Worm (Caenorhabditis elegans) whole organism, late embryonic: ENCODE measurements around the gene wrb-1.

ENCODE experiments used
- C08G9.2 ChIP-seq: sonication (generic microtip); optimal IDR thresholded peaks from 2 replicates; lab custom pipeline; 2016; ENCODE audit warnings: mild to moderate bottlenecking, missing genetic modification characterization, moderate library complexity, missing compliant biosample characterization
- C38D4.7 ChIP-seq: fragments of 200-800 bp; sonication (Bioruptor generic); optimal IDR thresholded peaks from 2 replicates; lab custom pipeline; 2018; ENCODE audit warnings: mild to moderate bottlenecking, missing genetic modification characterization, moderate library complexity, missing compliant biosample characterization
- K09A11.1 ChIP-seq: sonication (generic microtip); optimal IDR thresholded peaks from 2 replicates; lab custom pipeline; 2017; ENCODE audit warnings: antibody characterized with exemption, mild to moderate bottlenecking, missing genetic modification characterization, missing compliant biosample characterization; ENCODE audit not compliant: insufficient read depth
- T23F11.4 ChIP-seq: fragments of 200-800 bp; sonication (Bioruptor generic); optimal IDR thresholded peaks from 2 replicates; lab custom pipeline; 2018; ENCODE audit warnings: mild to moderate bottlenecking, missing genetic modification characterization, missing compliant biosample characterization
- Y22D7AL.16 ChIP-seq: sonication (generic microtip); optimal IDR thresholded peaks from 2 replicates; lab custom pipeline; 2016; ENCODE audit warnings: missing genetic modification characterization, missing compliant biosample characterization
- ceh-14 ChIP-seq: sonication (generic microtip); optimal IDR thresholded peaks from 2 replicates; lab custom pipeline; 2016; ENCODE audit warnings: missing genotype, missing genetic modification characterization, missing compliant biosample characterization
- ceh-19 ChIP-seq: fragments of 200-800 bp; sonication (Bioruptor generic); optimal IDR thresholded peaks from 2 replicates; lab custom pipeline; 2018; ENCODE audit warnings: mild to moderate bottlenecking, missing genetic modification characterization, missing compliant biosample characterization
- ceh-24 ChIP-seq: sonication (generic microtip); optimal IDR thresholded peaks from 2 replicates; lab custom pipeline; 2016; ENCODE audit warnings: mild to moderate bottlenecking, missing genetic modification characterization, missing compliant biosample characterization
- ceh-31 ChIP-seq: sonication (generic microtip); optimal IDR thresholded peaks from 2 replicates; lab custom pipeline; 2016; ENCODE audit warnings: missing genetic modification characterization, missing compliant biosample characterization
- ceh-34 ChIP-seq: sonication (generic microtip); optimal IDR thresholded peaks from 2 replicates; lab custom pipeline; 2016; ENCODE audit warnings: mild to moderate bottlenecking, missing genetic modification characterization, missing compliant biosample characterization
- ceh-48 ChIP-seq: sonication (generic microtip); optimal IDR thresholded peaks from 2 replicates; lab custom pipeline; 2016; ENCODE audit warnings: missing genetic modification characterization, inconsistent platforms, missing compliant biosample characterization
- ceh-6 ChIP-seq: fragments of 200-800 bp; sonication (Bioruptor generic); optimal IDR thresholded peaks from 2 replicates; lab custom pipeline; 2018; ENCODE audit warnings: mild to moderate bottlenecking, missing genetic modification characterization, missing compliant biosample characterization
- ceh-9 ChIP-seq: sonication (generic microtip); optimal IDR thresholded peaks from 2 replicates; lab custom pipeline; 2016; ENCODE audit warnings: mild to moderate bottlenecking, missing genetic modification characterization, inconsistent platforms, missing compliant biosample characterization
- dve-1 ChIP-seq: sonication (generic microtip); optimal IDR thresholded peaks from 2 replicates; lab custom pipeline; 2017; ENCODE audit warnings: antibody characterized with exemption, mild to moderate bottlenecking, missing genetic modification characterization, missing compliant biosample characterization
- elt-4 ChIP-seq: sonication (generic microtip); optimal IDR thresholded peaks from 2 replicates; lab custom pipeline; 2016; ENCODE audit warnings: missing genetic modification characterization, missing compliant biosample characterization
- eyg-1 ChIP-seq: sonication (generic microtip); optimal IDR thresholded peaks from 2 replicates; lab custom pipeline; 2016; ENCODE audit warnings: missing genotype, missing genetic modification characterization, missing compliant biosample characterization
- hlh-15 ChIP-seq: sonication (generic microtip); optimal IDR thresholded peaks from 2 replicates; lab custom pipeline; 2016; ENCODE audit warnings: missing genetic modification characterization, missing compliant biosample characterization
- hlh-30 ChIP-seq: sonication (generic microtip); optimal IDR thresholded peaks from 2 replicates; lab custom pipeline; 2017; ENCODE audit warnings: antibody characterized with exemption, missing genetic modification characterization, missing compliant biosample characterization; ENCODE audit not compliant: insufficient read depth
- hlh-6 ChIP-seq: sonication (generic microtip); optimal IDR thresholded peaks from 2 replicates; lab custom pipeline; 2016; ENCODE audit warnings: missing genotype, missing genetic modification characterization, missing compliant biosample characterization
- hlh-8 ChIP-seq: sonication (generic microtip); optimal IDR thresholded peaks from 2 replicates; lab custom pipeline; 2016; ENCODE audit warnings: missing genotype, missing genetic modification characterization, missing compliant biosample characterization
- lim-6 ChIP-seq: sonication (generic microtip); optimal IDR thresholded peaks from 2 replicates; lab custom pipeline; 2016; ENCODE audit warnings: missing genetic modification characterization, missing compliant biosample characterization
- lin-11 ChIP-seq: fragments of 200-800 bp; sonication (Bioruptor generic); optimal IDR thresholded peaks from 2 replicates; lab custom pipeline; 2018; ENCODE audit warnings: mild to moderate bottlenecking, missing genetic modification characterization, missing compliant biosample characterization
- madf-2 ChIP-seq: sonication (generic microtip); optimal IDR thresholded peaks from 2 replicates; lab custom pipeline; 2017; ENCODE audit warnings: missing genetic modification characterization, missing compliant biosample characterization
- mec-3 ChIP-seq: sonication (generic microtip); optimal IDR thresholded peaks from 2 replicates; lab custom pipeline; 2016; ENCODE audit warnings: borderline replicate concordance, missing genetic modification characterization, missing compliant biosample characterization
- nfya-1 ChIP-seq: sonication (generic microtip); optimal IDR thresholded peaks from 2 replicates; lab custom pipeline; 2017; ENCODE audit warnings: missing genetic modification characterization, mild to moderate bottlenecking, missing compliant biosample characterization, antibody characterized with exemption, moderate library complexity
- nhr-11 ChIP-seq: fragments of 150-350 bp; optimal IDR thresholded peaks from 2 replicates; lab custom pipeline; 2014; ENCODE audit warnings: missing biosample characterization, missing genetic modification characterization
- odd-2 ChIP-seq: sonication (generic microtip); optimal IDR thresholded peaks from 2 replicates; lab custom pipeline; 2017; ENCODE audit warnings: antibody characterized with exemption, mild to moderate bottlenecking, missing genetic modification characterization, missing compliant biosample characterization
- pha-2 ChIP-seq: sonication (generic microtip); optimal IDR thresholded peaks from 2 replicates; lab custom pipeline; 2017; ENCODE audit warnings: mild to moderate bottlenecking, missing genetic modification characterization, missing compliant biosample characterization
- pha-4 ChIP-seq: fragments of 150-350 bp; optimal IDR thresholded peaks from 2 replicates; lab custom pipeline; 2018; ENCODE audit warnings: missing biosample characterization, missing genetic modification reagents, missing genetic modification characterization
- ref-2 ChIP-seq: sonication (generic microtip); optimal IDR thresholded peaks from 2 replicates; lab custom pipeline; 2016; ENCODE audit warnings: missing genetic modification characterization, missing compliant biosample characterization
- syd-9 ChIP-seq: sonication (generic microtip); optimal IDR thresholded peaks from 2 replicates; lab custom pipeline; 2016; ENCODE audit warnings: mild to moderate bottlenecking, missing genetic modification characterization, moderate library complexity, missing compliant biosample characterization
- tbx-2 ChIP-seq: sonication (generic microtip); optimal IDR thresholded peaks from 2 replicates; lab custom pipeline; 2016; ENCODE audit warnings: missing genetic modification characterization, missing compliant biosample characterization
- tbx-7 ChIP-seq: sonication (generic microtip); optimal IDR thresholded peaks from 2 replicates; lab custom pipeline; 2016; ENCODE audit warnings: missing genotype, missing genetic modification characterization, missing compliant biosample characterization
- unc-42 ChIP-seq: sonication (generic microtip); optimal IDR thresholded peaks from 2 replicates; lab custom pipeline; 2016; ENCODE audit warnings: missing genotype, missing genetic modification characterization, missing compliant biosample characterization
- unc-86 ChIP-seq: sonication (generic microtip); optimal IDR thresholded peaks from 2 replicates; lab custom pipeline; 2016; ENCODE audit warnings: missing genetic modification characterization, missing compliant biosample characterization

The wrb-1 gene

DNA sequence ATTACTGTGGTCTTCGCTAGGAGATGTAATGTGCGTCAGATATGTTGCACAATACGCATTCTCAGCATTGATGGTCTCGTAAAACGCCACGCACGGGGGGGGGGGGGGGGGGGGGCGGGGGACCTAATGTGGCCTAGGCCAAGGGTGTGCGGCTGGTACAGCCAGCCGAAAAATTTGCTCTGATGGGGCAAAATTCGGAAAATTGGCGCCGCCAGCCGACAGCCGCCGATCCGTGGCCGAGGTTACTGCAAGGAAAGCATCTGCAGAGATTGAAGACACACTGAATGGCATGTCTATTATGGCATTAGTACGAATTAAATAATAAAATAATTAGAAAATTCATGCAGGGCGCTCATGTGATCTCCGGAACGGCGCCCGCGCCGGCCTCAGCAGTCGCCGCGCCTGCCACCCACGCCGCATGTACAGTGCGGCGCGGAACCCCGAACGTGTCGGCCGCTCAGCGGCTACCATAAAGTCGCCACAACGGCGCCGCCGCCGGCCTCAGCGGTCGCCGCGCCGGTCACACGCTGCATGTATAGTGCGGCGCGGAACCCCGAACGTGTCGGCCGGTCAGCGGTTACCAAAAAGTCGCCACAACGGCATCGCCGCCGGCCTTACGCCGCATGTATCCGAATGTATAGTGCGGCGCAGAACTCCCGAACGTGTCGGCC, 3.5 kb downstream of the wrb-1 start, which contains the start of gene Y50D4A.6:
Gene Y50D4A.6 (minus strand): TSS at position 51 of the 671 bp plus-strand sequence.
- TF ChIP-seq ceh-48 (tag; lab: Kevin White, UChicago) (no peak), pha-4 (tag; lab: Kevin White, UChicago) (no peak), nhr-11 (tag; lab: Kevin White, UChicago) (no peak), hlh-30 (no peak), tbx-7 (tag; lab: Kevin White, UChicago) (no peak), tbx-2 (tag; lab: Kevin White, UChicago) (no peak), lim-6 (no peak)

DNA sequence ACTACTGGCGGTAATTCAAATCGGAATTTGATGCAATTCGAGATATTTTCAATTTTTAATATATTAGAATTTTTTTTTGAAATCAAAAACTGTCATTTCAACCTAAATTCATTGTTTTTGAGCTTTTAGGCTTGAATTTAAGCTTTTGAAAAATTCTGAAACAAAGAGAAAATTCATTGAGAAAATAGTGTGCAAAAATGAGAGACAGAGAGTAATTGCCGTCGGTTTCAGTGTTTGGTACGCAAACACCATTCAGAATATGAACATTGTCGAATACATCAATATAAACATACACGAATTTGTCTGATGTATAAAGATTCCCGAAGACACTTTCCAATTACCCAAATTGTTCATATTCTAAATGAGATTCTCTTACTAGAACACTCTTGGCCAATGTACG, 5.8 kb downstream of the wrb-1 start:
- TF ChIP-seq eyg-1 (tag; lab: Kevin White, UChicago) (no peak), C08G9.2 (tag; lab: Kevin White, UChicago) (no peak), ceh-19 (GFP tag; lab: Kevin White, UChicago) (no peak), ceh-31 (tag; lab: Kevin White, UChicago) (no peak), ceh-24 (no peak), lin-11 (no peak), C38D4.7 (GFP tag; lab: Kevin White, UChicago) (no peak), unc-86 (tag; lab: Kevin White, UChicago) (no peak), unc-42 (tag; lab: Kevin White, UChicago) (no peak), syd-9 (tag; lab: Kevin White, UChicago) (no peak), pha-2 (no peak), hlh-6 (no peak), ceh-9 (tag; lab: Kevin White, UChicago) (no peak), hlh-8 (tag; lab: Kevin White, UChicago) (no peak), ref-2 (tag; lab: Kevin White, UChicago) (no peak), tbx-7 (tag; lab: Kevin White, UChicago) (no peak), dve-1 (tag; lab: Kevin White, UChicago) (no peak)

DNA sequence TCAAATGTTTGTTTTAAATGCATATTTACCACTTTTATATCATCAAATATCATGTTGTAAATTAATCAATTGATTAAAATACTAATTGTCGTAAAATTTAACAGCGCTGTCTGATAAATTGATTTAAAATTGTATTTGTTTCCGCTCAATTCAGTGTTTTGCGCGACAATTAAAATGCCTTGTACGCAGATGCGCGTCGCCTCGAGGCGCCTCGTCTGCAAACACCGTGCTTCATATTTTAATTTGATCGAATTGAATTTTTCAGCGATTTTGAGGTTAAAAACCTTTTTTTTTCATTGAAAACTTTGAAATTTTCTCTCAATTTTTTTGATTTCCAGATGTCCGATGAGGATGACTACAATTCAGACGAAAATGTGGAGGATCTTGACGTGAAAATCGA, 11.1 kb downstream of the wrb-1 start, which contains the start of gene Y50D4A.5:
Gene Y50D4A.5 (plus strand): TSS at position 337 of the 400 bp plus-strand sequence.
- TF ChIP-seq elt-4 = no peak
- no peak for TF ChIP-seq T23F11.4 (GFP tag; lab: Kevin White, UChicago)
- TF ChIP-seq ceh-9 (tag; lab: Kevin White, UChicago) = no peak
- TF ChIP-seq mec-3 (tag; lab: Kevin White, UChicago) = no peak
- no peak for TF ChIP-seq Y22D7AL.16 (tag; lab: Kevin White, UChicago)
- TF ChIP-seq nfya-1 = no peak
- no peak for TF ChIP-seq odd-2 (tag; lab: Kevin White, UChicago)
- no peak for TF ChIP-seq hlh-15
- TF ChIP-seq ceh-6 = no peak
- TF ChIP-seq unc-42 (tag; lab: Kevin White, UChicago) = peak; percentile 78
- no peak for TF ChIP-seq K09A11.1 (tag; lab: Kevin White, UChicago)
- TF ChIP-seq ceh-48 (tag; lab: Kevin White, UChicago) = no peak
- no peak for TF ChIP-seq madf-2 (tag; lab: Kevin White, UChicago)
- no peak for TF ChIP-seq pha-4 (tag; lab: Kevin White, UChicago)
- TF ChIP-seq tbx-2 (tag; lab: Kevin White, UChicago) = no peak
- TF ChIP-seq ceh-14 (tag; lab: Kevin White, UChicago) = peak; percentile 18

DNA sequence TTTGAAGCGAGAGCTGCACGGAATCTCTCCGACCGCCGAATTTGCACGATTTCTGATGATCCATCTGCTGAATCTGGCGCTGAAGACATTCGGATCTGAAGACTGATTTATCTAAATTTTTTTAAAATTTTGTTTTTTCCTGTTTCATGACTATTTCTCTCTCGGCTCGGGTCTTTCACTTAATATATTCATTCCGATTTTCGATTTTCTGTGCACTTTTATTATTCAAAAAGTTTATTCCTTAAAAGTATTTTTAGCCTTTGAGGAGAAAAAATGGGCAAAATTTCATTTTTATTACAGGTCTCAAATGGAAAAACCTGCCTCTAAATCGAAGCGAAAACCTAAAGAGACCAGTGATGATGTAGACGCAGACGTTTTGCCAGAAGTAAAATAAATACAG, 11.7 kb downstream of the wrb-1 start, which contains the start of gene Y50D4A.1:
Gene Y50D4A.1 (plus strand): TSS at position 301 of the 400 bp plus-strand sequence.
- no peak for TF ChIP-seq hlh-30
- TF ChIP-seq ceh-34 (tag; lab: Kevin White, UChicago) = no peak
- no peak for TF ChIP-seq mec-3 (tag; lab: Kevin White, UChicago)
- TF ChIP-seq nhr-11 (tag; lab: Kevin White, UChicago) = no peak
- TF ChIP-seq, all 69 proteins: peak for 0
